Worm (Caenorhabditis elegans): Measurements from ENCODE around the gene ZC13.2.

Gene ZC13.2

ce11 chrX:871957-872715 is 8.3 kb upstream of the ZC13.2 start, which contains the start of gene F56F10.1:
TSS of gene F56F10.1 (plus strand) at chrX:872603.
- TF ChIP-seq W03F9.2 (tag; optimal IDR thresholded peaks at IDR 0.05) (no peak), him-1 (tag; optimal IDR thresholded peaks at IDR 0.05) (no peak), dao-5 (tag; optimal IDR thresholded peaks at IDR 0.05) (no peak)

ce11 chrX:873634-874033 is 6.8 kb upstream of the ZC13.2 start:
- TF ChIP-seq W03F9.2 (tag; optimal IDR thresholded peaks at IDR 0.05) (no peak), dao-5 (tag; optimal IDR thresholded peaks at IDR 0.05) (no peak), him-1 (tag; optimal IDR thresholded peaks at IDR 0.05) (no peak)

- no peak for TF ChIP-seq dao-5 (tag; optimal IDR thresholded peaks at IDR 0.05)
- no peak for TF ChIP-seq W03F9.2 (tag; optimal IDR thresholded peaks at IDR 0.05)
- no peak for TF ChIP-seq him-1 (tag; optimal IDR thresholded peaks at IDR 0.05)
Measured at ce11 chrX:876935-877334, 3.5 kb upstream of the ZC13.2 start, which contains the start of gene ZC13.1. TSS of gene ZC13.1 (plus strand) at chrX:877239.

ce11 chrX:888294-888693 is 7.8 kb downstream of the ZC13.2 start, which contains the start of gene mam-1:
TSS of gene mam-1 (minus strand) at chrX:888394.
- TF ChIP-seq W03F9.2 (tag; optimal IDR thresholded peaks at IDR 0.05), result no peak

ce11 chrX:897948-898347 is 17.5 kb downstream of the ZC13.2 start, which contains the start of gene mab-7:
TSS of gene mab-7 (minus strand) at chrX:898048.
- TF ChIP-seq dao-5 (tag; optimal IDR thresholded peaks at IDR 0.05) (no peak), W03F9.2 (tag; optimal IDR thresholded peaks at IDR 0.05) (no peak), him-1 (tag; optimal IDR thresholded peaks at IDR 0.05) (no peak)

- TF ChIP-seq W03F9.2 (tag; optimal IDR thresholded peaks at IDR 0.05) (no peak), dao-5 (tag; optimal IDR thresholded peaks at IDR 0.05) (no peak)
Measured at ce11 chrX:902512-902911, 22.0 kb downstream of the ZC13.2 start, which contains the start of gene ZC13.10. TSS of gene ZC13.10 (minus strand) at chrX:902612.

ce11 chrX:910337-910736 is 29.9 kb downstream of the ZC13.2 start:
- TF ChIP-seq W03F9.2 (tag; optimal IDR thresholded peaks at IDR 0.05), result no peak
- peak; percentile 13 for TF ChIP-seq him-1 (tag; optimal IDR thresholded peaks at IDR 0.05)
- TF ChIP-seq dao-5 (tag; optimal IDR thresholded peaks at IDR 0.05), result no peak

ce11 chrX:912564-912963 is 32.1 kb downstream of the ZC13.2 start:
- no peak for TF ChIP-seq him-1 (tag; optimal IDR thresholded peaks at IDR 0.05)
- TF ChIP-seq dao-5 (tag; optimal IDR thresholded peaks at IDR 0.05), result no peak
- TF ChIP-seq W03F9.2 (tag; optimal IDR thresholded peaks at IDR 0.05), result no peak

ce11 chrX:912990-913389 is 32.5 kb downstream of the ZC13.2 start, which contains the start of gene F35H12.6:
TSS of gene F35H12.6 (plus strand) at chrX:913290.
- TF ChIP-seq dao-5 (tag; optimal IDR thresholded peaks at IDR 0.05), result no peak
- no peak for TF ChIP-seq him-1 (tag; optimal IDR thresholded peaks at IDR 0.05)
- no peak for TF ChIP-seq W03F9.2 (tag; optimal IDR thresholded peaks at IDR 0.05)

ce11 chrX:915510-915909 is 35.0 kb downstream of the ZC13.2 start, which contains the start of gene sel-12:
TSS of gene sel-12 (plus strand) at chrX:915867.
- TF ChIP-seq him-1 (tag; optimal IDR thresholded peaks at IDR 0.05), result no peak
- TF ChIP-seq dao-5 (tag; optimal IDR thresholded peaks at IDR 0.05), result no peak
- no peak for TF ChIP-seq W03F9.2 (tag; optimal IDR thresholded peaks at IDR 0.05)

ce11 chrX:918097-918496 is 37.6 kb downstream of the ZC13.2 start, which contains the start of gene F35H12.5:
TSS of gene F35H12.5 (plus strand) at chrX:918397.
- TF ChIP-seq W03F9.2 (tag; optimal IDR thresholded peaks at IDR 0.05), result no peak
- no peak for TF ChIP-seq dao-5 (tag; optimal IDR thresholded peaks at IDR 0.05)
- TF ChIP-seq him-1 (tag; optimal IDR thresholded peaks at IDR 0.05), result no peak

ce11 chrX:924495-925008 is 44.1 kb downstream of the ZC13.2 start, which contains the start of the genes pifk-1 and tbc-11:
TSS of gene pifk-1 (minus strand) at chrX:924511.
TSS of gene tbc-11 (plus strand) at chrX:924958.
- TF ChIP-seq him-1 (tag; optimal IDR thresholded peaks at IDR 0.05) (no peak), W03F9.2 (tag; optimal IDR thresholded peaks at IDR 0.05) (peak; percentile 63)

- TF ChIP-seq W03F9.2 (tag; optimal IDR thresholded peaks at IDR 0.05) (no peak), dao-5 (tag; optimal IDR thresholded peaks at IDR 0.05) (no peak), him-1 (tag; optimal IDR thresholded peaks at IDR 0.05) (no peak)
Measured at ce11 chrX:926125-926524, 45.7 kb downstream of the ZC13.2 start.

- no peak for TF ChIP-seq W03F9.2 (tag; optimal IDR thresholded peaks at IDR 0.05)
- no peak for TF ChIP-seq dao-5 (tag; optimal IDR thresholded peaks at IDR 0.05)
- TF ChIP-seq him-1 (tag; optimal IDR thresholded peaks at IDR 0.05), result no peak
Measured at ce11 chrX:927632-928031, 47.2 kb downstream of the ZC13.2 start.

Measured in whole organism, L4/young adult.